Worm (Caenorhabditis elegans) whole organism, young adult: ENCODE data around the gene stdh-1.

Experiments used
- B0261.1 ChIP-seq: sonication (generic microtip); optimal IDR thresholded peaks from 2 replicates; lab custom pipeline; 2016; ENCODE audit warnings: mild to moderate bottlenecking, missing genetic modification characterization, moderate library complexity, missing compliant biosample characterization
- B0336.3 ChIP-seq: fragments of 200-800 bp; sonication (Bioruptor generic); IDR thresholded peaks from 2 replicates; pipeline ENCODE4 v1.3.6; 2022; ENCODE audit warnings: missing genetic modification characterization, missing compliant biosample characterization
- C06A6.2 ChIP-seq: fragments of 200-800 bp; sonication (Bioruptor generic); conservative IDR thresholded peaks from 2 replicates; pipeline ENCODE4 v1.3.6; 2022; ENCODE audit warnings: missing genetic modification characterization, missing compliant biosample characterization
- C17E4.6 ChIP-seq: fragments of 200-800 bp; sonication (Bioruptor generic); IDR thresholded peaks from 2 replicates; pipeline ENCODE4 v1.3.6; 2022; ENCODE audit warnings: missing genetic modification reagents, missing genetic modification characterization, missing compliant biosample characterization
- F49E8.2 ChIP-seq: sonication (generic microtip); optimal IDR thresholded peaks from 3 replicates; lab custom pipeline; 2017; ENCODE audit warnings: missing genetic modification characterization, mild to moderate bottlenecking, missing compliant biosample characterization, antibody characterized with exemption, moderate library complexity; ENCODE audit not compliant: insufficient read depth
- F57A8.1 ChIP-seq: fragments of 200-800 bp; sonication (Bioruptor generic); optimal IDR thresholded peaks from 2 replicates; lab custom pipeline; 2018; ENCODE audit warnings: mild to moderate bottlenecking, missing genetic modification characterization, moderate library complexity, missing compliant biosample characterization
- Y95B8A.8 ChIP-seq: fragments of 200-800 bp; sonication (Bioruptor generic); IDR thresholded peaks from 2 replicates; pipeline ENCODE4 v1.3.6; 2022; ENCODE audit warnings: missing genetic modification reagents, missing genetic modification characterization, missing compliant biosample characterization
- atf-7 ChIP-seq: sonication (generic microtip); optimal IDR thresholded peaks from 2 replicates; lab custom pipeline; 2017; ENCODE audit warnings: mild to moderate bottlenecking, missing genetic modification characterization, missing compliant biosample characterization
- attf-3 ChIP-seq: fragments of 200-800 bp; sonication (Bioruptor generic); conservative IDR thresholded peaks from 2 replicates; pipeline ENCODE4 v1.3.6; 2022; ENCODE audit warnings: missing genetic modification reagents, missing genetic modification characterization, missing compliant biosample characterization
- attf-5 ChIP-seq: fragments of 200-800 bp; sonication (Bioruptor generic); optimal IDR thresholded peaks from 2 replicates; lab custom pipeline; 2018; ENCODE audit warnings: mild to moderate bottlenecking, missing genetic modification characterization, missing compliant biosample characterization
- attf-6 ChIP-seq: fragments of 200-800 bp; sonication (Bioruptor generic); IDR thresholded peaks from 2 replicates; pipeline ENCODE4 v1.3.6; 2022; ENCODE audit warnings: missing genetic modification reagents, missing genetic modification characterization, missing compliant biosample characterization
- cebp-1 ChIP-seq, 2 experiments: fragments of 200-800 bp in 1 of 2; sonication (Bioruptor generic) in 1 of 2; sonication (generic microtip) in 1 of 2; IDR thresholded peaks in 1 of 2; optimal IDR thresholded peaks in 1 of 2; 2 replicates each; pipeline versions ENCODE4 v1.3.6 to Lab custom; 2017 to 2022; ENCODE audit warnings: missing compliant biosample characterization in 2 of 2, missing genetic modification characterization in 2 of 2, mild to moderate bottlenecking in 1 of 2, missing genetic modification reagents in 1 of 2, moderate library complexity in 1 of 2
- cebp-2 ChIP-seq: fragments of 200-800 bp; sonication (Bioruptor generic); IDR thresholded peaks from 2 replicates; pipeline ENCODE4 v1.3.6; 2022; ENCODE audit warnings: missing genetic modification characterization, missing compliant biosample characterization
- ceh-100 ChIP-seq: fragments of 200-800 bp; sonication (Bioruptor generic); IDR thresholded peaks from 2 replicates; pipeline ENCODE4 v1.3.6; 2022; ENCODE audit warnings: missing genetic modification reagents, missing genetic modification characterization, missing compliant biosample characterization
- ceh-27 ChIP-seq: fragments of 200-800 bp; sonication (Bioruptor generic); optimal IDR thresholded peaks from 2 replicates; lab custom pipeline; 2018; ENCODE audit warnings: mild to moderate bottlenecking, missing genetic modification characterization, moderate library complexity, missing compliant biosample characterization
- ceh-79 ChIP-seq: sonication (generic microtip); optimal IDR thresholded peaks from 2 replicates; lab custom pipeline; 2017; ENCODE audit warnings: mild to moderate bottlenecking, missing genetic modification characterization, missing compliant biosample characterization
- dox-1 ChIP-seq: fragments of 200-800 bp; sonication (Bioruptor generic); IDR thresholded peaks from 2 replicates; pipeline ENCODE4 v1.3.6; 2022; ENCODE audit warnings: missing genetic modification reagents, missing genetic modification characterization, missing compliant biosample characterization
- efl-1 ChIP-seq: fragments of 150-350 bp; optimal IDR thresholded peaks from 2 replicates; lab custom pipeline; 2014; ENCODE audit warnings: missing biosample characterization, missing genetic modification reagents, missing genetic modification characterization
- egl-18 ChIP-seq: fragments of 200-800 bp; sonication (Bioruptor generic); IDR thresholded peaks from 2 replicates; pipeline ENCODE4 v1.3.6; 2022; ENCODE audit warnings: missing genetic modification reagents, missing genetic modification characterization, missing compliant biosample characterization
- egl-44 ChIP-seq: fragments of 200-800 bp; sonication (Bioruptor generic); IDR thresholded peaks from 2 replicates; pipeline ENCODE4 v1.3.6; 2022; ENCODE audit warnings: missing genetic modification reagents, missing genetic modification characterization, missing compliant biosample characterization
- him-1 ChIP-seq: sonication (generic microtip); optimal IDR thresholded peaks from 2 replicates; lab custom pipeline; 2016; ENCODE audit warnings: missing genotype, missing genetic modification reagents, missing genetic modification characterization, missing compliant biosample characterization
- hlh-12 ChIP-seq: sonication (generic microtip); optimal IDR thresholded peaks from 2 replicates; lab custom pipeline; 2016; ENCODE audit warnings: missing genetic modification characterization, missing compliant biosample characterization
- hlh-26 ChIP-seq: fragments of 200-800 bp; sonication (Bioruptor generic); conservative IDR thresholded peaks from 2 replicates; pipeline ENCODE4 v1.3.6; 2022; ENCODE audit warnings: missing genetic modification reagents, missing genetic modification characterization, missing compliant biosample characterization
- hmg-20 ChIP-seq: fragments of 200-800 bp; sonication (Bioruptor generic); IDR thresholded peaks from 2 replicates; pipeline ENCODE4 v1.3.6; 2022; ENCODE audit warnings: missing genetic modification reagents, missing genetic modification characterization, missing compliant biosample characterization
- lag-1 ChIP-seq: fragments of 200-800 bp; sonication (Bioruptor generic); IDR thresholded peaks from 2 replicates; pipeline ENCODE4 v1.3.6; 2022; ENCODE audit warnings: missing genetic modification reagents, missing genetic modification characterization, missing compliant biosample characterization
- let-526 ChIP-seq: fragments of 200-800 bp; sonication (Bioruptor generic); IDR thresholded peaks from 2 replicates; pipeline ENCODE4 v1.3.6; 2022; ENCODE audit warnings: missing genetic modification reagents, missing genetic modification characterization, missing compliant biosample characterization
- lin-35 ChIP-seq, 3 experiments: fragments of 150-350 bp in 2 of 3; sonication (generic microtip) in 1 of 3; optimal IDR thresholded peaks; 2 replicates each; lab custom pipeline; 2014 to 2018; ENCODE audit warnings: missing biosample characterization in 3 of 3, missing genetic modification characterization in 3 of 3, missing genetic modification reagents in 3 of 3
- lsy-27 ChIP-seq: sonication (generic microtip); optimal IDR thresholded peaks from 2 replicates; lab custom pipeline; 2017; ENCODE audit warnings: missing genetic modification characterization, mild to moderate bottlenecking, missing compliant biosample characterization, antibody characterized with exemption, missing genotype, borderline replicate concordance; ENCODE audit not compliant: insufficient read depth
- mxl-1 ChIP-seq: sonication (generic microtip); optimal IDR thresholded peaks from 2 replicates; lab custom pipeline; 2016; ENCODE audit warnings: missing genetic modification characterization, missing compliant biosample characterization
- nfya-1 ChIP-seq: sonication (generic microtip); optimal IDR thresholded peaks from 2 replicates; lab custom pipeline; 2017; ENCODE audit warnings: antibody characterized with exemption, missing compliant biosample characterization, missing genetic modification characterization, borderline replicate concordance; ENCODE audit not compliant: insufficient read depth
- nhr-120 ChIP-seq: fragments of 200-800 bp; sonication (Bioruptor generic); IDR thresholded peaks from 2 replicates; pipeline ENCODE4 v1.3.6; 2022; ENCODE audit warnings: missing genetic modification characterization, missing compliant biosample characterization
- nhr-179 ChIP-seq: sonication (generic microtip); optimal IDR thresholded peaks from 2 replicates; lab custom pipeline; 2016; ENCODE audit warnings: mild to moderate bottlenecking, missing genetic modification characterization, missing compliant biosample characterization
- nhr-27 ChIP-seq: fragments of 200-800 bp; sonication (Bioruptor generic); optimal IDR thresholded peaks from 2 replicates; lab custom pipeline; 2018; ENCODE audit warnings: mild to moderate bottlenecking, missing genetic modification characterization, moderate library complexity, missing compliant biosample characterization
- nhr-80 ChIP-seq: sonication (generic microtip); optimal IDR thresholded peaks from 2 replicates; lab custom pipeline; 2016; ENCODE audit warnings: missing genetic modification characterization, missing compliant biosample characterization
- pha-4 ChIP-seq: fragments of 150-350 bp; sonication (generic microtip); optimal IDR thresholded peaks from 2 replicates; lab custom pipeline; 2014; ENCODE audit warnings: missing biosample characterization, missing genetic modification reagents, missing genetic modification characterization
- rec-8 ChIP-seq, 2 experiments: sonication (generic microtip); optimal IDR thresholded peaks; 2 replicates each; lab custom pipeline; 2016; ENCODE audit warnings: mild to moderate bottlenecking in 2 of 2, missing genetic modification characterization in 2 of 2, missing genetic modification reagents in 2 of 2, missing genotype in 2 of 2, missing biosample characterization in 1 of 2, missing compliant biosample characterization in 1 of 2, moderate library complexity in 1 of 2
- rpc-1 ChIP-seq, 2 experiments: fragments of 150-350 bp in 1 of 2; sonication (generic microtip) in 1 of 2; optimal IDR thresholded peaks; 2 replicates each; lab custom pipeline; 2014 to 2018; ENCODE audit warnings: missing biosample characterization in 1 of 2, missing genetic modification characterization in 1 of 2, missing genetic modification reagents in 1 of 2, missing genotype in 1 of 2
- tlf-1 ChIP-seq: fragments of 200-800 bp; sonication (Bioruptor generic); optimal IDR thresholded peaks from 2 replicates; lab custom pipeline; 2018; ENCODE audit warnings: mild to moderate bottlenecking, missing genetic modification characterization, missing compliant biosample characterization
- ztf-22 ChIP-seq: fragments of 200-800 bp; sonication (Bioruptor generic); optimal IDR thresholded peaks from 2 replicates; lab custom pipeline; 2018; ENCODE audit warnings: mild to moderate bottlenecking, missing genetic modification characterization, moderate library complexity, missing compliant biosample characterization
- ztf-26 ChIP-seq: sonication (generic microtip); optimal IDR thresholded peaks from 2 replicates; lab custom pipeline; 2017; ENCODE audit warnings: missing genetic modification characterization, missing compliant biosample characterization

Gene stdh-1

ce11 chrV:13892457-13893375 lies 13.6 kb upstream of the stdh-1 start, which contains the start of gene sptl-3 (continued):
- TF ChIP-seq him-1 (tag; lab: Kevin White, UChicago) (no peak), C06A6.2 (GFP tag; lab: Robert Waterston, UW) (no peak), pha-4 (tag; lab: Kevin White, UChicago) (no peak), nhr-120 (GFP tag; lab: Robert Waterston, UW) (no peak), rec-8 (tag; optimal IDR thresholded peaks at IDR 0.05; lab: Kevin White, UChicago) (no peak), let-526 (GFP tag; lab: Robert Waterston, UW) (no peak), tlf-1 (GFP tag; lab: Kevin White, UChicago) (no peak), cebp-2 (GFP tag; lab: Robert Waterston, UW) (no peak), nhr-179 (tag; lab: Kevin White, UChicago) (no peak), C17E4.6 (GFP tag; lab: Robert Waterston, UW) (no peak), hlh-12 (no peak), Y95B8A.8 (GFP tag; lab: Robert Waterston, UW) (no peak), ztf-22 (GFP tag; lab: Kevin White, UChicago) (no peak), ceh-27 (GFP tag; lab: Kevin White, UChicago) (no peak), F57A8.1 (GFP tag; lab: Kevin White, UChicago) (no peak), efl-1 (GFP tag; lab: Kevin White, UChicago) (no peak), B0336.3 (GFP tag; lab: Robert Waterston, UW) (no peak), attf-6 (GFP tag; lab: Robert Waterston, UW) (no peak), lag-1 (GFP tag; lab: Robert Waterston, UW) (no peak), ceh-79 (no peak), mxl-1 (tag; lab: Kevin White, UChicago) (no peak), ztf-26 (tag; lab: Kevin White, UChicago) (peak; percentile 40), lin-35 (GFP tag; optimal IDR thresholded peaks at IDR 0.05; lab: Kevin White, UChicago) (peak in 1 of 3 experiments; percentile 29), nfya-1 (tag; lab: Kevin White, UChicago) (no peak), egl-18 (GFP tag; lab: Robert Waterston, UW) (no peak), egl-44 (no peak), B0261.1 (no peak), lsy-27 (tag; lab: Kevin White, UChicago) (no peak), F49E8.2 (tag; lab: Kevin White, UChicago) (no peak), rpc-1 (optimal IDR thresholded peaks at IDR 0.05; lab: Kevin White, UChicago) (no peak), rpc-1 (tag; optimal IDR thresholded peaks at IDR 0.05; lab: Kevin White, UChicago) (no peak), attf-5 (GFP tag; lab: Kevin White, UChicago) (peak; percentile 1), attf-3 (GFP tag; lab: Robert Waterston, UW) (no peak), ceh-100 (GFP tag; lab: Robert Waterston, UW) (no peak), hlh-26 (GFP tag; lab: Robert Waterston, UW) (no peak), atf-7 (peak; percentile 65), nhr-27 (tag; lab: Kevin White, UChicago) (no peak)

ce11 chrV:13893583-13893982 lies 12.7 kb upstream of the stdh-1 start:
- TF ChIP-seq cebp-1 (GFP tag; IDR thresholded peaks at IDR 0.05; lab: Robert Waterston, UW) (no peak), cebp-1 (tag; optimal IDR thresholded peaks at IDR 0.05; lab: Kevin White, UChicago) (peak; percentile 1), dox-1 (GFP tag; lab: Robert Waterston, UW) (peak; percentile 67), hmg-20 (no peak), nhr-80 (tag; lab: Kevin White, UChicago) (peak; percentile 86)
